Fruit fly (Drosophila melanogaster): ENCODE measurements around the gene Tie.

Tie gene

dm6 chr3L:4543034-4543806 lies 11.3 kb upstream of the Tie start (continued):
- TF ChIP-seq Deaf1 (tag; optimal IDR thresholded peaks at IDR 0.05) (peak; percentile 3), CG14050 (GFP tag; IDR thresholded peaks at IDR 0.05) (0 out of 3 replicates have a peak, but pooled peaks have one; percentile 13), H15 (GFP tag; IDR thresholded peaks at IDR 0.05) (no peak), CG13775 (GFP tag; optimal IDR thresholded peaks at IDR 0.05) (no peak), NC2β (GFP tag; optimal IDR thresholded peaks at IDR 0.05) (peak; percentile 27), CG1529 (GFP tag; optimal IDR thresholded peaks at IDR 0.05) (no peak), Hsf (GFP tag; optimal IDR thresholded peaks at IDR 0.05) (peak; percentile 11), Neu2 (GFP tag; optimal IDR thresholded peaks at IDR 0.05; ENCODE audit: borderline replicate concordance) (no peak), CG31388 (GFP tag; optimal IDR thresholded peaks at IDR 0.05) (no peak), CG6689 (GFP tag; IDR thresholded peaks at IDR 0.05) (0 out of 2 replicates have a peak, but pooled peaks have one; percentile 14), bcd (GFP tag; optimal IDR thresholded peaks at IDR 0.05) (peak; percentile 15), CG43689 (GFP tag; IDR thresholded peaks at IDR 0.05) (peak; percentile 8; the same call in 1 of the 2 replicates), CoRest (tag; optimal IDR thresholded peaks at IDR 0.05) (peak; percentile 13), twi (tag; optimal IDR thresholded peaks at IDR 0.05) (no peak), BtbVII (GFP tag; optimal IDR thresholded peaks at IDR 0.05) (no peak), slp2 (GFP tag; optimal IDR thresholded peaks at IDR 0.05) (no peak), CG42726 (GFP tag; IDR thresholded peaks at IDR 0.05; ENCODE audit: partially characterized antibody) (no peak), ems (GFP tag; optimal IDR thresholded peaks at IDR 0.05) (peak; percentile 34), sob (GFP tag; IDR thresholded peaks at IDR 0.05) (0 out of 2 replicates have a peak, but pooled peaks have one; percentile 11), CG17359 (tag; optimal IDR thresholded peaks at IDR 0.05) (peak; percentile 23), Opbp (GFP tag; IDR thresholded peaks at IDR 0.05; ENCODE audit: partially characterized antibody) (no peak), sisA (GFP tag; IDR thresholded peaks at IDR 0.05) (peak; percentile 40; the same call in 1 of the 2 replicates), ap (GFP tag; IDR thresholded peaks at IDR 0.05) (no peak), D19B (GFP tag; optimal IDR thresholded peaks at IDR 0.05) (peak; percentile 19), Fer1 (GFP tag; optimal IDR thresholded peaks at IDR 0.05) (peak; percentile 41), E2f1 (GFP tag; IDR thresholded peaks at IDR 0.05) (0 out of 2 replicates have a peak, but pooled peaks have one; percentile 21), Ravus (GFP tag; IDR thresholded peaks at IDR 0.05) (no peak; the same call in 1 of the 2 replicates), croc (GFP tag; conservative IDR thresholded peaks at IDR 0.05) (no peak), dpn (GFP tag; optimal IDR thresholded peaks at IDR 0.05) (peak; percentile 40 to 55), exex (tag; optimal IDR thresholded peaks at IDR 0.05) (peak; percentile 33), prd (optimal IDR thresholded peaks at IDR 0.05) (no peak), prd (GFP tag; IDR thresholded peaks at IDR 0.05) (peak; percentile 69), ind (GFP tag; optimal IDR thresholded peaks at IDR 0.05) (peak; percentile 40), HmgD (GFP tag; optimal IDR thresholded peaks at IDR 0.05) (peak; percentile 25), Meics (GFP tag; optimal IDR thresholded peaks at IDR 0.05) (peak; percentile 52), tgo (GFP tag; IDR thresholded peaks at IDR 0.05) (no peak), dimm (GFP tag; IDR thresholded peaks at IDR 0.05) (peak; percentile 40; the same call in 1 of the 2 replicates), Dref (GFP tag; IDR thresholded peaks at IDR 0.05) (0 out of 2 replicates have a peak, but pooled peaks have one; percentile 4), CG8765 (GFP tag; IDR thresholded peaks at IDR 0.05) (peak; percentile 37; the same call in 1 of the 2 replicates), Nf-YA (GFP tag; IDR thresholded peaks at IDR 0.05) (no peak), chn (GFP tag; optimal IDR thresholded peaks at IDR 0.05) (peak; percentile 23), CG11398 (GFP tag; optimal IDR thresholded peaks at IDR 0.05) (peak; percentile 19), rib (GFP tag; IDR thresholded peaks at IDR 0.05) (no peak), CG3163 (GFP tag; optimal IDR thresholded peaks at IDR 0.05) (peak; percentile 92), CG10267 (tag; optimal IDR thresholded peaks at IDR 0.05) (peak; percentile 13), Dbx (GFP tag; IDR thresholded peaks at IDR 0.05) (peak; percentile 71; the same call in 1 of the 3 replicates), CG8290 (GFP tag; optimal IDR thresholded peaks at IDR 0.05) (no peak), CG8290 (tag; optimal IDR thresholded peaks at IDR 0.05) (peak in 1 of 2 experiments; percentile 69), CG16779 (GFP tag; IDR thresholded peaks at IDR 0.05) (0 out of 2 replicates have a peak, but pooled peaks have one; percentile 26), Doc2 (GFP tag; IDR thresholded peaks at IDR 0.05) (no peak)

Data from whole organism, embryonic.